Worm (Caenorhabditis elegans): ENCODE data around the gene K12H6.7.

K12H6.7 gene

DNA sequence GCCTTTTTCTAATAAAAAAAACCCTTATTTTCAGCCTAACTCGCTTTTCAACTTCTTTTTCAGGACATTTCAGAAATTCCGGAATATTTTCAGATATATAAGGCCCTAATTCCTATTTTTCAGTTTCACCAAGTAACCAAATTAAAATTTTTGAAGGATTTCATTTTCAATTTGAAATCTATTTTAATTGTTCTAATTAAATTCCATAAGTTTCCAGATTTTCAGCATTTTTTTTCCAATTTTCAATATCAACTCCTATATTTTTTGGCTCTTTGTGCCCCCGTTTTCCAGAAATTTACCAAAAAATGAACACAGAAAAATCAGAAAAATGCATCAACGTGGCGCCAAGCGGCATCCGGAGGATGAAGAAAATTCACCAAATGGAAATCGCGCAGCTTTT lies 38.0 kb upstream of the K12H6.7 start, which contains the start of gene Y110A2AL.1:
Gene Y110A2AL.1 (plus strand): TSS at position 301 of the 400 bp plus-strand sequence.
- TF ChIP-seq fkh-8 (tag; optimal IDR thresholded peaks at IDR 0.05) (no peak), skn-1 (tag; optimal IDR thresholded peaks at IDR 0.05) (no peak), Y116A8C.19 (tag; optimal IDR thresholded peaks at IDR 0.05; ENCODE audit: borderline replicate concordance) (no peak), sox-4 (tag; optimal IDR thresholded peaks at IDR 0.05) (no peak), fkh-10 (GFP tag; optimal IDR thresholded peaks at IDR 0.05) (no peak), lsy-2 (tag; optimal IDR thresholded peaks at IDR 0.05) (no peak), egl-13 (tag; optimal IDR thresholded peaks at IDR 0.05) (no peak), ztf-11 (tag; optimal IDR thresholded peaks at IDR 0.05) (no peak), unc-62 (GFP tag; optimal IDR thresholded peaks at IDR 0.05) (no peak), nhr-28 (tag; optimal IDR thresholded peaks at IDR 0.05) (no peak), dpl-1 (GFP tag; optimal IDR thresholded peaks at IDR 0.05) (no peak), unc-30 (tag; optimal IDR thresholded peaks at IDR 0.05) (no peak), alr-1 (tag; optimal IDR thresholded peaks at IDR 0.05; ENCODE audit: borderline replicate concordance) (no peak), nhr-11 (tag; optimal IDR thresholded peaks at IDR 0.05) (no peak), aha-1 (tag; optimal IDR thresholded peaks at IDR 0.05) (no peak), mab-9 (GFP tag; IDR thresholded peaks at IDR 0.05) (no peak), nhr-90 (tag; optimal IDR thresholded peaks at IDR 0.05; ENCODE audit: poor library complexity) (no peak)

DNA sequence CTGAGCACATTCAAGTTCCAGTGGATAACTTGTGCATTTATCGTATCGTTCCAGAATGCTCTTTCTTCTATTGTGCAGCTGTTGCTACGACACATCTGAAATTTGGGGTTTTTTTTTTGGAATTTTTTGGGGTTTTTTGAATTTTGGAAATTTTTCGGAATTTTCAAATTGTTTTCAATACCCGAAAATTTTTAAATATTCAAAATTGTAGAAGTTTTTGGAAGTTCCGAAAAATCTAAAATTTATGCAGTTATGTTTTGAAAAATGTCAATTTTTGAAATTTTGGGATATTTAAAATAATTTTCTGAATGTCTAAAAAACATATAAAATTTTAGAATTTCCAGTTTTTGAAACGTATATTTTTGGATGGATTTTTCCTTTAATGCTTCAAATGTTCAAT lies 35.1 kb upstream of the K12H6.7 start, which contains the start of gene Y110A2AL.10:
Gene Y110A2AL.10 (minus strand): TSS at position 101 of the 400 bp plus-strand sequence.
- TF ChIP-seq lin-35 (GFP tag; optimal IDR thresholded peaks at IDR 0.05), result no peak
- TF ChIP-seq sptf-1 (tag; optimal IDR thresholded peaks at IDR 0.05), result no peak
- no peak for TF ChIP-seq ceh-88 (GFP tag; IDR thresholded peaks at IDR 0.05)
- TF ChIP-seq mab-9 (GFP tag; IDR thresholded peaks at IDR 0.05), result no peak

DNA sequence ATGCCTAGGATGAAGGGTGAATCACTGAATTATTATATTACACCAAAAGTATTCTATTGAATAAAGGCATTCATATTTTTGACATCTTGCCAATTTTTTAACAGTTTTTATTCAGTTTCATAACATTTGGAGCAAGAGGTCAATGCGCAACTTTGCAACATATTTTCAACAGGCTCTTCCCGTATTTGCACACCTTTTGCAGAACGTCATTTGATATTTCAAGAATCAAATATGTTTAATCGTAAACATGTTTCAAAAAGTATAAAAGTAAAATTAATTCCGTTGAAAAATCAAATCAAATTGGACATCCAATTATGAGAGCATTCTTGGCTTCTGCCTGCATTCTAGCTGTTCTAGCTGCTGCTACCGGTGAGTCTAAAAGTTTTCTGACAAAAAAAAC lies 30.9 kb upstream of the K12H6.7 start, which contains the start of gene Y110A2AL.2:
Gene Y110A2AL.2 (plus strand): TSS at position 301 of the 400 bp plus-strand sequence.
- no peak for TF ChIP-seq C16A3.4 (tag; optimal IDR thresholded peaks at IDR 0.05)
- TF ChIP-seq Y116A8C.19 (tag; optimal IDR thresholded peaks at IDR 0.05; ENCODE audit: borderline replicate concordance), result no peak
- TF ChIP-seq ztf-11 (tag; optimal IDR thresholded peaks at IDR 0.05), result no peak
- TF ChIP-seq hlh-4 (tag; optimal IDR thresholded peaks at IDR 0.05), result no peak
- no peak for TF ChIP-seq efl-3 (GFP tag; optimal IDR thresholded peaks at IDR 0.05)

DNA sequence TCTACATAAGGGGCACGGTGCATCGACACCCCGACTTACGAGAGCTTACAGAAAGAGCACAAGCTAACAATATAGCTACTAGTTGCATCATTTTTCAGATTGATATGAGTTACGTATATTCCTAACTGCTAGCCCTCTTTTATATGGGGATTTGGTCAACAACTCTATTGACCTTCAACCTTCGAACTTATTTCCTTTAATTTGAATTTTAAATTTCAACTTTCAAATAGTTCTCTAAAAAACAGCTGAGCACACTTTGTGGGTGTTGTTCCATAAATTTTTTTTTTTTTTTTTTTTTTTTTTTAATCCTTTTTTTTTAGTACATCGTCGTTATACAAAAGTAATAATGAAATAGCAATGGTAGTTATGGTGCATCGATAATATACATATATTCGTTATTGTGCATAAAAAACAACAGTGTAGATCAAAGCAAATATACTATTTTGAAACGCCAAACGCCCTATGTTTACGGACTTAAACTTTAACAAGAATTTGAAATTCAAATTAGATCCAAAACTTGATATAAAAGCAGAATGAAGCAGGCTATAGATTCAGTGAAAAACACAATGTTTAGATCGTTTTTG lies 29.9 kb upstream of the K12H6.7 start, which contains the start of the genes Y110A2AL.9 and Y110A2AL.3:
Gene Y110A2AL.9 (minus strand): TSS at position 101 of the 584 bp plus-strand sequence.
Gene Y110A2AL.3 (plus strand): TSS at position 534 of the 584 bp plus-strand sequence.
- TF ChIP-seq C04F5.9 (tag; optimal IDR thresholded peaks at IDR 0.05) (no peak), egl-27 (tag; optimal IDR thresholded peaks at IDR 0.05) (no peak), lin-39 (tag; optimal IDR thresholded peaks at IDR 0.05) (no peak), unc-98 (GFP tag; IDR thresholded peaks at IDR 0.05) (no peak), C16A3.4 (tag; optimal IDR thresholded peaks at IDR 0.05) (no peak), lin-35 (GFP tag; optimal IDR thresholded peaks at IDR 0.05) (no peak), dsc-1 (tag; optimal IDR thresholded peaks at IDR 0.05) (no peak), nhr-11 (tag; optimal IDR thresholded peaks at IDR 0.05) (no peak), irx-1 (tag; optimal IDR thresholded peaks at IDR 0.05) (no peak), lsy-2 (tag; optimal IDR thresholded peaks at IDR 0.05) (no peak), fos-1 (tag; optimal IDR thresholded peaks at IDR 0.05) (no peak), nhr-84 (tag; optimal IDR thresholded peaks at IDR 0.05) (no peak), nhr-20 (tag; optimal IDR thresholded peaks at IDR 0.05) (no peak)

DNA sequence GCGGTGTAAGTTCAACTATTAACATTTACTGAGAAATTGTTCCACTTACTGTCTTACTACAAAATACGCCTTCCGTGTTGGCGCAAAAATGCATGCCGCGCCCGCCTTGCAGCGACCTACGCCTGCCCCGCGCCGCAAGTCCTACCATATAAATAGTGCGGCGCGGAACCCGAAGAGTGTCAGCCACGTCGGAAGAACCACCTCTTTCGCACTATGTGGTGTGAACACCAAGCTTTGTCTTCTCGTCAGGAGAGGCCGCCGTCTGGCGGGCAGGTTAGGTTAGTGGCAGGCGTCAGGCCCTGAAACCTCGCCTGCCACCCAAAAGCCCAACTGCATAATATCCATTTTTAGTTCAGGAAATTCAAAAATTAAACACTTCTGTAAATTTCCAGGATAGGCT lies 28.6 kb upstream of the K12H6.7 start:
- TF ChIP-seq fkh-10 (GFP tag; optimal IDR thresholded peaks at IDR 0.05), result no peak
- TF ChIP-seq sup-37 (GFP tag; optimal IDR thresholded peaks at IDR 0.05), result no peak
- no peak for TF ChIP-seq dsc-1 (tag; optimal IDR thresholded peaks at IDR 0.05)
- no peak for TF ChIP-seq ces-1 (GFP tag; optimal IDR thresholded peaks at IDR 0.05)
- TF ChIP-seq irx-1 (tag; optimal IDR thresholded peaks at IDR 0.05), result no peak
- TF ChIP-seq zag-1 (tag; optimal IDR thresholded peaks at IDR 0.05), result no peak
- TF ChIP-seq blmp-1 (tag; optimal IDR thresholded peaks at IDR 0.05), result no peak
- no peak for TF ChIP-seq hpl-2 (GFP tag; optimal IDR thresholded peaks at IDR 0.05)
- no peak for TF ChIP-seq lin-35 (GFP tag; optimal IDR thresholded peaks at IDR 0.05)
- TF ChIP-seq snu-23 (GFP tag; optimal IDR thresholded peaks at IDR 0.05), result no peak
- TF ChIP-seq efl-1 (optimal IDR thresholded peaks at IDR 0.05), result no peak
- no peak for TF ChIP-seq efl-1 (GFP tag; optimal IDR thresholded peaks at IDR 0.05 in 1 of 2)
- TF ChIP-seq nhr-85 (tag), result no peak
- no peak for TF ChIP-seq ceh-82 (tag; optimal IDR thresholded peaks at IDR 0.05)
- TF ChIP-seq lin-14 (GFP tag; optimal IDR thresholded peaks at IDR 0.05), result no peak
- no peak for TF ChIP-seq xbp-1 (tag; optimal IDR thresholded peaks at IDR 0.05)
- TF ChIP-seq ceh-8 (GFP tag; optimal IDR thresholded peaks at IDR 0.05), result no peak
- TF ChIP-seq ztf-4 (tag; optimal IDR thresholded peaks at IDR 0.05), result no peak
